Fruit fly (Drosophila melanogaster): ENCODE data around the gene Rpp14b.
A peak's percentile ranks its signal among the peaks of the same experiment; 100 is the strongest.

Rpp14b gene

DNA sequence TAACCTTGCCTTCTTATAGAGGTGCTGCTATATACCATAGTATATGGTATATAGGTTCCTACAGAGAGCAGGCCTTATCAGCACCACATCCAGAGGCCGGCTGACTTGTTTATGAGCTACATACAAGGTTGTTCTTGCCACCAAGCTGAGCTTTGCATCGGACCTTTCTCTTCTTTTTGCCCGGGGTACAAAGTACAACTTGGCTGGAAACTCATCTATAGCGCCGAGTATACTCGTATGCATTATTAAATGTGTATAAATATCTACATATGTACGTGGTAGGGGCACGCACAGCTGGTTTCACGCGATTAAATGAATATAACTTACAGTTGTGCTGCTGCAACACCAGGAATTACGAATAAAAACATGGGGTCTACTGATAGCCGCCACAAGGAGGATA is 41.8 kb upstream of the Rpp14b start (continued):
- TF ChIP-seq CG11294 (GFP tag; IDR thresholded peaks at IDR 0.05) (no peak), CG11902 (GFP tag; optimal IDR thresholded peaks at IDR 0.05) (no peak), CG4318 (GFP tag; optimal IDR thresholded peaks at IDR 0.05) (no peak), Ets21C (GFP tag; optimal IDR thresholded peaks at IDR 0.05) (no peak), Hr4 (GFP tag; optimal IDR thresholded peaks at IDR 0.05) (no peak), CG6808 (GFP tag; optimal IDR thresholded peaks at IDR 0.05) (peak; percentile 88), CG8119 (GFP tag; IDR thresholded peaks at IDR 0.05) (peak; percentile 47; the same call in 2 of the 3 replicates)

DNA sequence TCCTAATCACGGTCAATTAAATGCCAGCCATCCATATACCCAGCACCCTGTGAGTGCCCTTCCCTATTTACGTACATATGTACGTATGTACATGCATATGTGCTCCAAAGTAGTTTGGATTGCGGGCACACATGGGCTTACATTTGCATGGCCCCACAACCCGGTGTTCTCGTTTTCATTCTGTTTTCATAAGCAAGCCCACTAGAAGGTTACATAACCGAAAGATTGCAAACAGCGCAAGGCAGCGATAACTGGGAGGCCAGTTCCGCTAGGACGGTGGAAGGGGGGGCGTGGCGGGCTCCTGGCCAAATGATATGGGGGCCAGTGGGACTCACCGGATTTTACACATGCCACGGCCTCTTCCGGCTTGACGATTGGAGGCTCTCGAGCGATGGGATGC is 41.3 kb upstream of the Rpp14b start:
- TF ChIP-seq Met (GFP tag; optimal IDR thresholded peaks at IDR 0.05) (no peak), CG6163 (GFP tag; IDR thresholded peaks at IDR 0.05) (no peak), CG3032 (tag; optimal IDR thresholded peaks at IDR 0.05) (no peak), net (GFP tag; optimal IDR thresholded peaks at IDR 0.05) (no peak), CG34406 (GFP tag; optimal IDR thresholded peaks at IDR 0.05) (no peak), Sox15 (GFP tag; optimal IDR thresholded peaks at IDR 0.05) (no peak), salr (GFP tag; optimal IDR thresholded peaks at IDR 0.05) (no peak), Sox102F (GFP tag; optimal IDR thresholded peaks at IDR 0.05) (no peak), svp (GFP tag) (no peak)

DNA sequence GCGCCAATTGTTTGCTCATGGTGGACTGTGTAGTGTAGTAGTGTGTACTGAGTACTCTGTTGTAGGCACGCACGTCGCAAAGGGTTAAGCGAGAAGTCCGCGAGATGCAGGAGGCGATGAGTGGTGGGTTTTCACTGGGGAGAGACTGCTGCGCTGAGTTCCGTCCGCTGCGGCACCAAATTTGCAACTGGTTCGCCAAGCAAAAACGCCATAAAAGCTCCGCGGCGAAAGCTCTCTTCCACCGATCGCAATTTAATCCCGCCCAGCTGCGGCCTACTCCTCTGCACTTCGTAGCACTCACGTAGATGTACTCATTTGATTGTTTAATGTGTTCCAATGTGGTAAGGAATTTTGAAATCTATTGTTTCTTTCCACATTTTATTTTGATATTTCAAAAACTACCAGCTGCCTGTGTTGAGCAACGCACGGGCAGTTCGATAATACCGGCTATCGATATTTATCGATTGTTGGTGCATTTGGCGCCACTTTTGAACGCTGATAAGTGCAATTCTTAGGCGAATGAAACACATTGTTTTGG is 40.7 kb upstream of the Rpp14b start, which contains the start of gene CG7920:
Gene CG7920, minus strand, starts transcription at position 308 of the 538 bp plus-strand sequence.
- TF ChIP-seq Hr4 (GFP tag; optimal IDR thresholded peaks at IDR 0.05) = no peak
- TF ChIP-seq salr (GFP tag; optimal IDR thresholded peaks at IDR 0.05) = no peak
- TF ChIP-seq CG6163 (GFP tag; IDR thresholded peaks at IDR 0.05) = peak; percentile 61; the same call in 2 of the 3 replicates
- peak; percentile 10 for TF ChIP-seq CG31627 (GFP tag; optimal IDR thresholded peaks at IDR 0.05)
- peak; percentile 14 for TF ChIP-seq topi (GFP tag; optimal IDR thresholded peaks at IDR 0.05)
- peak; percentile 39 for TF ChIP-seq lz (GFP tag; optimal IDR thresholded peaks at IDR 0.05)
- TF ChIP-seq esn (GFP tag; optimal IDR thresholded peaks at IDR 0.05) = peak; percentile 50
- TF ChIP-seq CG11902 (GFP tag; optimal IDR thresholded peaks at IDR 0.05) = no peak
- TF ChIP-seq Ets96B (tag; optimal IDR thresholded peaks at IDR 0.05) = no peak
- TF ChIP-seq CG8632 (GFP tag; optimal IDR thresholded peaks at IDR 0.05) = no peak
- TF ChIP-seq CG4318 (GFP tag; optimal IDR thresholded peaks at IDR 0.05) = no peak
- TF ChIP-seq vri (GFP tag; optimal IDR thresholded peaks at IDR 0.05) = peak; percentile 71
- TF ChIP-seq CG8319 (GFP tag; optimal IDR thresholded peaks at IDR 0.05) = no peak
- no peak for TF ChIP-seq Eip93F (GFP tag; optimal IDR thresholded peaks at IDR 0.05)
- peak; percentile 66 for TF ChIP-seq CG9139 (GFP tag; optimal IDR thresholded peaks at IDR 0.05)
- TF ChIP-seq svp (GFP tag) = peak; percentile 44
- TF ChIP-seq net (GFP tag; optimal IDR thresholded peaks at IDR 0.05) = peak; percentile 45
- TF ChIP-seq CG1621 (tag; optimal IDR thresholded peaks at IDR 0.05) = peak; percentile 61
- peak; percentile 7 for TF ChIP-seq fkh (GFP tag; optimal IDR thresholded peaks at IDR 0.05)
- TF ChIP-seq Hr38 (GFP tag; optimal IDR thresholded peaks at IDR 0.05) = no peak
- TF ChIP-seq cyc (GFP tag; optimal IDR thresholded peaks at IDR 0.05) = peak; percentile 13
- peak; percentile 25 for TF ChIP-seq Sox102F (GFP tag; optimal IDR thresholded peaks at IDR 0.05)
- TF ChIP-seq CG6808 (GFP tag; optimal IDR thresholded peaks at IDR 0.05) = peak; percentile 31
- peak; percentile 60; the same call in 2 of the 3 replicates for TF ChIP-seq eg (GFP tag; IDR thresholded peaks at IDR 0.05)
- no peak for TF ChIP-seq CG7368 (GFP tag; optimal IDR thresholded peaks at IDR 0.05)
- peak; percentile 42 for TF ChIP-seq Eip75B (GFP tag; optimal IDR thresholded peaks at IDR 0.05)
- peak; percentile 60; the same call in 2 of the 3 replicates for TF ChIP-seq CG8119 (GFP tag; IDR thresholded peaks at IDR 0.05)
- peak; percentile 12 for TF ChIP-seq CG32006 (GFP tag; optimal IDR thresholded peaks at IDR 0.05)
- TF ChIP-seq fd59A (GFP tag; optimal IDR thresholded peaks at IDR 0.05) = no peak
- no peak for TF ChIP-seq Gug (GFP tag; IDR thresholded peaks at IDR 0.05)
- no peak for TF ChIP-seq Smox (GFP tag; optimal IDR thresholded peaks at IDR 0.05)
- no peak for TF ChIP-seq Hr39 (GFP tag; optimal IDR thresholded peaks at IDR 0.05)
- no peak for TF ChIP-seq CG3032 (tag; optimal IDR thresholded peaks at IDR 0.05)
- no peak for TF ChIP-seq OdsH (GFP tag; optimal IDR thresholded peaks at IDR 0.05)
- TF ChIP-seq ss (GFP tag; optimal IDR thresholded peaks at IDR 0.05) = peak; percentile 65 to 68
- no peak for TF ChIP-seq acj6 (GFP tag; optimal IDR thresholded peaks at IDR 0.05)
- TF ChIP-seq CG10631 (GFP tag; optimal IDR thresholded peaks at IDR 0.05) = no peak
- no peak for TF ChIP-seq CG11294 (GFP tag; IDR thresholded peaks at IDR 0.05)
- peak; percentile 52 for TF ChIP-seq CG16779 (tag; optimal IDR thresholded peaks at IDR 0.05)
- TF ChIP-seq Blimp-1 (GFP tag; optimal IDR thresholded peaks at IDR 0.05) = no peak
- TF ChIP-seq Ets21C (GFP tag; optimal IDR thresholded peaks at IDR 0.05) = no peak
- TF ChIP-seq CG6854 (GFP tag; optimal IDR thresholded peaks at IDR 0.05) = peak; percentile 73
- no peak for TF ChIP-seq fd85E (GFP tag; optimal IDR thresholded peaks at IDR 0.05)

All from whole organism, prepupa.